Worm (Caenorhabditis elegans) whole organism, L1 larva: Measurements from ENCODE around the gene T04A6.1.
"Not testable (repeated sequence)": the region's sequence is repeated elsewhere in the genome, so short reads cannot be mapped to it uniquely, and the experiment has no call there.

Experiments
- C04F5.9 ChIP-seq: sonication (generic microtip); optimal IDR thresholded peaks from 2 replicates; lab custom pipeline; 2016; ENCODE audit warnings: missing genetic modification characterization, missing compliant biosample characterization
- C16A3.4 ChIP-seq: fragments of 150-350 bp; optimal IDR thresholded peaks from 2 replicates; lab custom pipeline; 2014; ENCODE audit warnings: missing biosample characterization, missing genetic modification characterization
- aha-1 ChIP-seq: fragments of 150-350 bp; optimal IDR thresholded peaks from 2 replicates; lab custom pipeline; 2014; ENCODE audit warnings: missing biosample characterization, missing genetic modification characterization
- alr-1 ChIP-seq: fragments of 200-800 bp; sonication (Bioruptor generic); optimal IDR thresholded peaks from 2 replicates; lab custom pipeline; 2018; ENCODE audit warnings: borderline replicate concordance, mild to moderate bottlenecking, missing genetic modification characterization, missing compliant biosample characterization
- aly-2 ChIP-seq: fragments of 150-350 bp; optimal IDR thresholded peaks from 2 replicates; lab custom pipeline; 2014; ENCODE audit warnings: missing biosample characterization, missing genetic modification characterization
- blmp-1 ChIP-seq: fragments of 150-350 bp; optimal IDR thresholded peaks from 2 replicates; lab custom pipeline; 2014; ENCODE audit warnings: missing biosample characterization, missing genetic modification characterization
- ceh-63 ChIP-seq: fragments of 200-800 bp; sonication (Bioruptor generic); optimal IDR thresholded peaks from 2 replicates; lab custom pipeline; 2018; ENCODE audit warnings: mild to moderate bottlenecking, missing genetic modification characterization, missing compliant biosample characterization
- ceh-82 ChIP-seq, 3 experiments: fragments of 150-350 bp in 1 of 3; sonication (generic microtip) in 2 of 3; optimal IDR thresholded peaks; 2 replicates each; lab custom pipeline; 2014 to 2017; ENCODE audit warnings: missing biosample characterization in 3 of 3, missing genetic modification characterization in 3 of 3
- dpl-1 ChIP-seq, 3 experiments: fragments of 150-350 bp in 2 of 3; sonication (generic microtip) in 1 of 3; optimal IDR thresholded peaks; 2 replicates each; lab custom pipeline; 2014 to 2017; ENCODE audit warnings: missing biosample characterization in 3 of 3, missing genetic modification characterization in 3 of 3, missing genetic modification reagents in 3 of 3
- efl-1 ChIP-seq, 4 experiments: fragments of 150-350 bp; optimal IDR thresholded peaks in 3 of 4; peaks in 1 of 4; 1 replicate in 1 of 4; 2 replicates in 3 of 4; lab custom pipeline; 2014; ENCODE audit warnings: missing biosample characterization in 2 of 4, missing genetic modification characterization in 2 of 4, missing genetic modification reagents in 2 of 4
- efl-3 ChIP-seq: fragments of 200-800 bp; sonication (Bioruptor generic); optimal IDR thresholded peaks from 2 replicates; lab custom pipeline; 2018; ENCODE audit warnings: mild to moderate bottlenecking, missing genetic modification characterization, missing compliant biosample characterization
- elt-2 ChIP-seq: sonication (generic microtip); optimal IDR thresholded peaks from 2 replicates; lab custom pipeline; 2016; ENCODE audit warnings: missing genetic modification characterization, mild to moderate bottlenecking, inconsistent platforms, missing compliant biosample characterization, missing genetic modification reagents
- elt-3 ChIP-seq, 6 experiments: fragments of 150-350 bp in 1 of 6; sonication (generic microtip); optimal IDR thresholded peaks; 2 replicates each; lab custom pipeline; 2017 to 2018; ENCODE audit warnings: missing biosample characterization in 6 of 6, missing genetic modification characterization in 6 of 6, inconsistent platforms in 1 of 6
- ets-5 ChIP-seq: fragments of 200-800 bp; sonication (Bioruptor generic); IDR thresholded peaks from 2 replicates; pipeline ENCODE4 v1.3.6; 2022; ENCODE audit warnings: missing genetic modification characterization, missing compliant biosample characterization
- fkh-10 ChIP-seq: sonication (generic microtip); optimal IDR thresholded peaks from 2 replicates; lab custom pipeline; 2017; ENCODE audit warnings: missing biosample characterization, missing genetic modification reagents, missing genetic modification characterization
- fkh-4 ChIP-seq: sonication (generic microtip); optimal IDR thresholded peaks from 2 replicates; lab custom pipeline; 2016; ENCODE audit warnings: missing compliant biosample characterization, missing genetic modification characterization, borderline replicate concordance
- fkh-8 ChIP-seq: sonication (generic microtip); optimal IDR thresholded peaks from 2 replicates; lab custom pipeline; 2016; ENCODE audit warnings: mild to moderate bottlenecking, missing genetic modification characterization, missing compliant biosample characterization
- grh-1 ChIP-seq: fragments of 200-800 bp; sonication (Bioruptor generic); IDR thresholded peaks from 2 replicates; pipeline ENCODE4 v1.3.6; 2022; ENCODE audit warnings: missing genetic modification reagents, missing genetic modification characterization, missing compliant biosample characterization
- hlh-17 ChIP-seq: fragments of 200-800 bp; sonication (Bioruptor generic); optimal IDR thresholded peaks from 2 replicates; lab custom pipeline; 2018; ENCODE audit warnings: missing genetic modification characterization, mild to moderate bottlenecking, missing compliant biosample characterization, moderate library complexity, borderline replicate concordance
- hpl-2 ChIP-seq: fragments of 150-350 bp; optimal IDR thresholded peaks from 2 replicates; lab custom pipeline; 2014; ENCODE audit warnings: missing biosample characterization, missing genetic modification reagents, missing genetic modification characterization
- irx-1 ChIP-seq: sonication (generic microtip); optimal IDR thresholded peaks from 2 replicates; lab custom pipeline; 2016; ENCODE audit warnings: missing genetic modification characterization, missing compliant biosample characterization
- jun-1 ChIP-seq: fragments of 150-350 bp; optimal IDR thresholded peaks from 2 replicates; lab custom pipeline; 2014; ENCODE audit warnings: missing biosample characterization, missing genetic modification reagents, missing genetic modification characterization
- mab-9 ChIP-seq: fragments of 200-800 bp; sonication (Bioruptor generic); IDR thresholded peaks from 2 replicates; pipeline ENCODE4 v1.3.6; 2022; ENCODE audit warnings: missing genetic modification reagents, missing genetic modification characterization, missing compliant biosample characterization
- nhr-12 ChIP-seq: sonication (generic microtip); optimal IDR thresholded peaks from 2 replicates; lab custom pipeline; 2017; ENCODE audit warnings: missing biosample characterization, missing genetic modification characterization
- nhr-20 ChIP-seq: sonication (generic microtip); optimal IDR thresholded peaks from 2 replicates; lab custom pipeline; 2016; ENCODE audit warnings: mild to moderate bottlenecking, missing genetic modification characterization, missing compliant biosample characterization
- nhr-71 ChIP-seq: sonication (generic microtip); optimal IDR thresholded peaks from 2 replicates; lab custom pipeline; 2016; ENCODE audit warnings: mild to moderate bottlenecking, missing genetic modification characterization, moderate library complexity, missing compliant biosample characterization
- nhr-76 ChIP-seq: sonication (generic microtip); optimal IDR thresholded peaks from 2 replicates; lab custom pipeline; 2017; ENCODE audit warnings: missing biosample characterization, missing genetic modification characterization
- nhr-85 ChIP-seq: sonication (generic microtip); peaks from one replicate; lab custom pipeline; 2016; ENCODE audit warnings: missing genetic modification characterization, inconsistent platforms, missing compliant biosample characterization
- rnt-1 ChIP-seq: sonication (generic microtip); optimal IDR thresholded peaks from 2 replicates; lab custom pipeline; 2016; ENCODE audit warnings: mild to moderate bottlenecking, missing genetic modification characterization, moderate library complexity, missing compliant biosample characterization
- skn-1 ChIP-seq: fragments of 150-350 bp; optimal IDR thresholded peaks from 2 replicates; lab custom pipeline; 2014; ENCODE audit warnings: missing biosample characterization, missing genetic modification characterization
- snpc-4 ChIP-seq: fragments of 150-350 bp; optimal IDR thresholded peaks from 2 replicates; lab custom pipeline; 2014; ENCODE audit warnings: missing biosample characterization, missing genetic modification characterization
- sox-4 ChIP-seq: sonication (generic microtip); optimal IDR thresholded peaks from 2 replicates; lab custom pipeline; 2016; ENCODE audit warnings: missing genetic modification characterization, missing compliant biosample characterization
- sptf-1 ChIP-seq: fragments of 150-350 bp; optimal IDR thresholded peaks from 2 replicates; lab custom pipeline; 2014; ENCODE audit warnings: missing biosample characterization, missing genetic modification characterization
- swsn-7 ChIP-seq: sonication (generic microtip); optimal IDR thresholded peaks from 2 replicates; lab custom pipeline; 2016; ENCODE audit warnings: missing genetic modification characterization, missing compliant biosample characterization
- unc-130 ChIP-seq: fragments of 150-350 bp; optimal IDR thresholded peaks from 2 replicates; lab custom pipeline; 2017; ENCODE audit warnings: missing biosample characterization, missing genetic modification characterization, inconsistent platforms
- xbp-1 ChIP-seq: sonication (generic microtip); optimal IDR thresholded peaks from 2 replicates; lab custom pipeline; 2016; ENCODE audit warnings: missing genetic modification characterization, missing compliant biosample characterization
- ztf-4 ChIP-seq: fragments of 150-350 bp; optimal IDR thresholded peaks from 2 replicates; lab custom pipeline; 2014; ENCODE audit warnings: missing biosample characterization, missing genetic modification characterization

The T04A6.1 gene

DNA sequence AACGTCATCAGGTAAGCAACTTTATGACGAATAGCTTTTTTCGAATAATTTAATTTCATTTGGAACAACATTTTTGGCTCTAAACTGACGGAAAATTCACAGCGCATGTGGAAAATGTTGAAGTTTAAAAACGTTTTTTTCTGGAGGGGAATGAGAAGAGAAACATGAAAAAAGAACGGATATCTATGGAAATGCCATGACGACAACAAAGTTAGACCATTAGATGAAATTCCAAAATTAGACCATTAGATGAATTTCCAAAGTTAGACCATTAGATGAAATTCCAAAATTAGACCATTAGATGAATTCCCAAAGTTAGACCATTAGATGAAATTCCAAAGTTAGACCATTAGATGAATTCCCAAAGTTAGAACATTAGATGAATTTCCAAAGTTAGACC is 21.8 kb upstream of the T04A6.1 start, which contains the start of gene Y80D4G.2:
Y80D4G.2 (minus strand) TSS at position 101 of the 400 bp plus-strand sequence.
- not testable (repeated sequence) for TF ChIP-seq nhr-71; efl-1 (optimal IDR thresholded peaks at IDR 0.05; lab: Kevin White, UChicago); efl-1 (GFP tag; optimal IDR thresholded peaks at IDR 0.05 in 1 of 2; lab: Kevin White, UChicago); nhr-85 (tag; lab: Kevin White, UChicago)

- TF ChIP-seq snpc-4 (no peak), nhr-76 (tag; lab: Kevin White, UChicago) (no peak), efl-1 (optimal IDR thresholded peaks at IDR 0.05; lab: Kevin White, UChicago) (no peak), efl-1 (GFP tag; optimal IDR thresholded peaks at IDR 0.05 in 1 of 2; lab: Kevin White, UChicago) (no peak), hpl-2 (no peak)
Measured at ce11 chrIII:7608223-7608622, 8.1 kb upstream of the T04A6.1 start, which contains the start of gene T04A6.3. T04A6.3 (minus strand) TSS chrIII:7608323.

DNA sequence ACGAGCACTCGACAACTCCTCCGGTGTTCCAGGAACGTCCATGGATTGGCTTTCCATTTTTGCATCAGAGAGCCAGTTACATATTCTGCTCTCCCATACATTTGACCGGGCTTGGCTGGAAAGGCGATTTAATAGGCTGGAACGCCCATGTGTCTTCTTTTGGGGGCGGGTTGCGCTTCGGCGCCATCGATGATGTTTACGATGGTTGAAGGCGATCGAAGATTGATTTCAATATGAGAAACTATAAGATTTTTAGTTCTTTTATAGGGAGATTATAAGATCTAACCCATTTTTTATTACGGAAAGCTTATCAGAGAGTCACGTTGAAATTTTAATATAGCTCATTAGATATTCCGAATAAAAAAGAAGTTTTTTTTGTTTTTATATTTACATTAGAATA is 7.2 kb upstream of the T04A6.1 start, which contains the start of gene nsph-4.3:
nsph-4.3 (minus strand) TSS at position 101 of the 400 bp plus-strand sequence.
- TF ChIP-seq grh-1 (GFP tag; lab: Robert Waterston, UW) (no peak), fkh-4 (tag; lab: Kevin White, UChicago) (no peak), nhr-71 (no peak), aly-2 (tag; lab: Kevin White, UChicago) (no peak), hlh-17 (GFP tag; lab: Kevin White, UChicago) (no peak), efl-3 (no peak), aha-1 (tag; lab: Kevin White, UChicago) (no peak), fkh-8 (no peak), jun-1 (tag; lab: Kevin White, UChicago) (no peak), mab-9 (GFP tag; lab: Robert Waterston, UW) (no peak), skn-1 (tag; lab: Kevin White, UChicago) (no peak), elt-2 (tag; lab: Kevin White, UChicago) (no peak)

ce11 chrIII:7614530-7614929 is 1.8 kb upstream of the T04A6.1 start, which contains the start of gene T04A6.2:
T04A6.2 (plus strand) TSS chrIII:7614830.
- TF ChIP-seq ets-5 (GFP tag; lab: Robert Waterston, UW) (no peak), nhr-12 (tag; lab: Kevin White, UChicago) (no peak), C04F5.9 (tag; lab: Kevin White, UChicago) (no peak), xbp-1 (tag; lab: Kevin White, UChicago) (no peak), nhr-20 (tag; lab: Kevin White, UChicago) (no peak), ztf-4 (no peak), ceh-82 (tag; optimal IDR thresholded peaks at IDR 0.05; lab: Kevin White, UChicago) (no peak), efl-1 (optimal IDR thresholded peaks at IDR 0.05; lab: Kevin White, UChicago) (no peak), efl-1 (GFP tag; optimal IDR thresholded peaks at IDR 0.05 in 1 of 2; lab: Kevin White, UChicago) (no peak)

DNA sequence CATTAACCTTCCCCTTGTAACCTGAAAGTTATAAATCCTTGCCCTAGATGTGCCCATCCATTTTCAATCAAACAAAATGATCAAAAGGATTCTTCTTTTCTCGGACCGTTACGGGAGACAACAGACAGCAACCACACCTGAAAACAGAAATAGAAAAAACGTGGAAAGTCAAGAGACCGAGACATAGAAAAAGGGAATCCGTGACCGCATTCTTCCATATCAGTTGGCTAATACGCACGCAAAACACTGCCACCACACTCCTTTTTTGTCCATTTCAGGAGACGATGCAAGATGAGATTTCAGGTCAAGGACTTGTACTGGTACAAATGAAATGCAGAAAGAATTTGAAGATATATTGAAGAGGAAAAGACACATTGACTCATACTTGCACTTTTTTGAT is 2.0 kb downstream of the T04A6.1 start:
- TF ChIP-seq elt-3 (tag; optimal IDR thresholded peaks at IDR 0.05; lab: Kevin White, UChicago) (peak in 1 of 6 experiments; percentile 39), rnt-1 (tag; lab: Kevin White, UChicago) (peak; percentile 7), fkh-4 (tag; lab: Kevin White, UChicago) (no peak), blmp-1 (tag; lab: Kevin White, UChicago) (peak; percentile 86)
- TF ChIP-seq, all 84 proteins: peak for 3

DNA sequence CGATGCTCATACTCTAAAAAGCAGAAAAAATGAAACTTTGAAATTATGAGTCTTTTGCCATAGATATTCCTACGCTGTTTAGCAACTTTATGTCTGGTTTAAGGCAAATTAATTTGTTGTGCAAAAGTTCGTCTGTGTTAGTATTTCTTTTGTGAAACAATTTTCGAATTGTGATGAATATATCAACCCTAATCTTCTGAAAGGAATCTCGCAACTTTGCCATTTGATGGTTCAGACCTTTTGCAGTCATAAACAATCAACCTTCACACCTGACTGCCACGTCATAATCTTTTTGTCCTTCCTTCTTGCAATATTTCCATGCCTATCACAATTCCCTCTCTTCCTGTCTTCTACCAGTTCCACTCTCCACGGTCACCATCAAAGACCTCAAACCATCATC is 3.5 kb downstream of the T04A6.1 start:
- TF ChIP-seq swsn-7 (tag; lab: Kevin White, UChicago) (no peak), dpl-1 (GFP tag; optimal IDR thresholded peaks at IDR 0.05; lab: Kevin White, UChicago) (no peak), C16A3.4 (tag; lab: Kevin White, UChicago) (no peak), ceh-82 (tag; optimal IDR thresholded peaks at IDR 0.05; lab: Kevin White, UChicago) (no peak), sptf-1 (tag; lab: Kevin White, UChicago) (no peak), fkh-10 (no peak), sox-4 (tag; lab: Kevin White, UChicago) (no peak), fkh-8 (no peak), aha-1 (tag; lab: Kevin White, UChicago) (no peak), ceh-63 (GFP tag; lab: Kevin White, UChicago) (no peak), mab-9 (GFP tag; lab: Robert Waterston, UW) (no peak), unc-130 (tag; lab: Kevin White, UChicago) (no peak), irx-1 (tag; lab: Kevin White, UChicago) (no peak), alr-1 (tag; lab: Kevin White, UChicago) (no peak)
